Worm (Caenorhabditis elegans): Measurements from ENCODE around the gene srd-54.

srd-54 gene

ce11 chrII:7404001-7404400 lies 28.4 kb upstream of the srd-54 start:
- TF ChIP-seq efl-1 (optimal IDR thresholded peaks at IDR 0.05) (no peak), efl-1 (GFP tag; optimal IDR thresholded peaks at IDR 0.05 in 1 of 2) (peak in 1 of 2 experiments; percentile 69), C16A3.4 (tag; optimal IDR thresholded peaks at IDR 0.05) (no peak), blmp-1 (tag; optimal IDR thresholded peaks at IDR 0.05) (peak; percentile 16), ama-1 (optimal IDR thresholded peaks at IDR 0.05) (no peak)

- TF ChIP-seq zip-4 (GFP tag; optimal IDR thresholded peaks at IDR 0.05) (no peak), rnt-1 (tag; optimal IDR thresholded peaks at IDR 0.05) (no peak), fkh-10 (GFP tag; optimal IDR thresholded peaks at IDR 0.05) (no peak), elt-3 (tag; optimal IDR thresholded peaks at IDR 0.05) (peak in 3 of 6 experiments; percentile 23 to 41 (median 40)), tbx-2 (tag; optimal IDR thresholded peaks at IDR 0.05) (no peak), nhr-20 (tag; optimal IDR thresholded peaks at IDR 0.05) (no peak), aly-2 (tag; optimal IDR thresholded peaks at IDR 0.05) (no peak), blmp-1 (tag; optimal IDR thresholded peaks at IDR 0.05) (peak; percentile 100), nhr-237 (tag; optimal IDR thresholded peaks at IDR 0.05) (no peak), ceh-8 (GFP tag; optimal IDR thresholded peaks at IDR 0.05) (no peak), nhr-19 (GFP tag; conservative IDR thresholded peaks at IDR 0.05) (no peak), hlh-17 (GFP tag; optimal IDR thresholded peaks at IDR 0.05; ENCODE audit: borderline replicate concordance) (no peak), nhr-76 (tag; optimal IDR thresholded peaks at IDR 0.05) (no peak), nhr-85 (tag) (peak; percentile 88), lin-13 (GFP tag; optimal IDR thresholded peaks at IDR 0.05) (no peak), lsy-2 (tag; optimal IDR thresholded peaks at IDR 0.05) (peak in 1 of 2 experiments; percentile 16), snpc-4 (tag; optimal IDR thresholded peaks at IDR 0.05) (no peak), lin-15B (tag; optimal IDR thresholded peaks at IDR 0.05) (no peak), nhr-77 (tag; optimal IDR thresholded peaks at IDR 0.05) (no peak), lin-14 (GFP tag; optimal IDR thresholded peaks at IDR 0.05) (peak; percentile 75), C16A3.4 (tag; optimal IDR thresholded peaks at IDR 0.05) (no peak), fkh-4 (tag; optimal IDR thresholded peaks at IDR 0.05; ENCODE audit: borderline replicate concordance) (no peak), ceh-63 (GFP tag; optimal IDR thresholded peaks at IDR 0.05) (no peak), Y116A8C.19 (tag; optimal IDR thresholded peaks at IDR 0.05; ENCODE audit: borderline replicate concordance) (no peak), aha-1 (tag; optimal IDR thresholded peaks at IDR 0.05) (no peak)
These were observed 27.2 kb upstream of the srd-54 start for ce11 chrII:7405262-7405661.

ce11 chrII:7406438-7406837 lies 26.0 kb upstream of the srd-54 start:
- TF ChIP-seq blmp-1 (tag; optimal IDR thresholded peaks at IDR 0.05) (peak; percentile 67), nhr-237 (tag; optimal IDR thresholded peaks at IDR 0.05) (no peak)

ce11 chrII:7408192-7408591 lies 24.2 kb upstream of the srd-54 start, which contains the start of gene srd-55:
srd-55 (plus strand) TSS chrII:7408492.
- TF ChIP-seq pqm-1 (tag; optimal IDR thresholded peaks at IDR 0.05): no peak
- no peak for TF ChIP-seq fkh-8 (tag; optimal IDR thresholded peaks at IDR 0.05)
- no peak for TF ChIP-seq unc-62 (GFP tag; optimal IDR thresholded peaks at IDR 0.05)
- no peak for TF ChIP-seq unc-30 (tag; optimal IDR thresholded peaks at IDR 0.05)

ce11 chrII:7411930-7412329 lies 20.5 kb upstream of the srd-54 start, which contains the start of gene K02A2.5:
K02A2.5 (minus strand) TSS chrII:7412030.
- TF ChIP-seq lin-39 (tag; optimal IDR thresholded peaks at IDR 0.05): no peak
- TF ChIP-seq egl-27 (tag; optimal IDR thresholded peaks at IDR 0.05): no peak
- TF ChIP-seq tlp-1 (tag; optimal IDR thresholded peaks at IDR 0.05): no peak
- TF ChIP-seq snpc-4 (tag; optimal IDR thresholded peaks at IDR 0.05): no peak
- no peak for TF ChIP-seq mab-9 (GFP tag; IDR thresholded peaks at IDR 0.05)
- TF ChIP-seq lin-14 (GFP tag; optimal IDR thresholded peaks at IDR 0.05): no peak
- no peak for TF ChIP-seq fkh-8 (tag; optimal IDR thresholded peaks at IDR 0.05)
- TF ChIP-seq ztf-4 (tag; optimal IDR thresholded peaks at IDR 0.05): no peak
- TF ChIP-seq nhr-12 (tag; optimal IDR thresholded peaks at IDR 0.05): no peak
- TF ChIP-seq jun-1 (tag; optimal IDR thresholded peaks at IDR 0.05): no peak
